Fruit fly (Drosophila melanogaster): ENCODE results near the gene CG7420.

CG7420 gene

dm6 chr2L:1509748-1510147, 7.0 kb upstream of the CG7420 start (continued):
- TF ChIP-seq Ets65A (GFP tag) (peak; percentile 88), prd (optimal IDR thresholded peaks at IDR 0.05) (no peak), prd (GFP tag; IDR thresholded peaks at IDR 0.05) (peak; percentile 76; the same call in 2 of the 3 replicates), kah (GFP tag; optimal IDR thresholded peaks at IDR 0.05) (no peak), Bgb (GFP tag; IDR thresholded peaks at IDR 0.05; ENCODE audit: partially characterized antibody) (no peak), slp2 (GFP tag; optimal IDR thresholded peaks at IDR 0.05) (no peak), chif (GFP tag; optimal IDR thresholded peaks at IDR 0.05) (peak in 1 of 2 experiments; percentile 12), CG9932 (GFP tag; IDR thresholded peaks at IDR 0.05) (no peak), CG10959 (GFP tag; IDR thresholded peaks at IDR 0.05) (peak; percentile 8; the same call in 1 of the 2 replicates)

dm6 chr2L:1504288-1504687, 1.6 kb upstream of the CG7420 start:
- TF ChIP-seq pzg (GFP tag; optimal IDR thresholded peaks at IDR 0.05) (peak; percentile 26), sens (GFP tag) (peak; percentile 65), CG14667 (GFP tag; IDR thresholded peaks at IDR 0.05) (no peak), crp (GFP tag; optimal IDR thresholded peaks at IDR 0.05) (peak in 1 of 2 experiments; percentile 51), stwl (tag; optimal IDR thresholded peaks at IDR 0.05) (peak; percentile 54), Med (GFP tag) (peak; percentile 62), CG10267 (tag; optimal IDR thresholded peaks at IDR 0.05) (peak; percentile 88), Dp (GFP tag; optimal IDR thresholded peaks at IDR 0.05) (peak; percentile 87), E2f2 (GFP tag; IDR thresholded peaks at IDR 0.05) (peak; percentile 93), CG31441 (GFP tag; IDR thresholded peaks at IDR 0.05) (no peak)

dm6 chr2L:1500312-1500711, 2.4 kb downstream of the CG7420 start, which contains the start of gene CG18131:
CG18131 (minus strand) TSS chr2L:1500608.
- TF ChIP-seq stwl (tag; optimal IDR thresholded peaks at IDR 0.05) (peak; percentile 85), Ets65A (GFP tag) (peak; percentile 10), CG11085 (GFP tag; IDR thresholded peaks at IDR 0.05) (no peak), CG6689 (GFP tag; IDR thresholded peaks at IDR 0.05) (no peak), Hey (tag; optimal IDR thresholded peaks at IDR 0.05) (no peak)

- TF ChIP-seq Dfd (GFP tag; optimal IDR thresholded peaks at IDR 0.05) (peak in 1 of 2 experiments; percentile 74), salm (tag; optimal IDR thresholded peaks at IDR 0.05) (no peak), CG11504 (tag; optimal IDR thresholded peaks at IDR 0.05) (peak; percentile 74)
These were observed 3.6 kb downstream of the CG7420 start for dm6 chr2L:1498966-1499554.

dm6 chr2L:1496943-1497342, 5.8 kb downstream of the CG7420 start, which contains the start of gene CG31661:
CG31661 (plus strand) TSS chr2L:1497243.
- no peak for TF ChIP-seq Chrac-16 (GFP tag; optimal IDR thresholded peaks at IDR 0.05)
- TF ChIP-seq stwl (tag; optimal IDR thresholded peaks at IDR 0.05): no peak
- no peak for TF ChIP-seq sima (GFP tag; optimal IDR thresholded peaks at IDR 0.05)
- TF ChIP-seq CG43689 (GFP tag; IDR thresholded peaks at IDR 0.05): no peak
- no peak for TF ChIP-seq Opbp (GFP tag; IDR thresholded peaks at IDR 0.05; ENCODE audit: partially characterized antibody)
- no peak for TF ChIP-seq CG11723 (GFP tag; optimal IDR thresholded peaks at IDR 0.05)
- TF ChIP-seq CG7839 (tag; optimal IDR thresholded peaks at IDR 0.05): no peak
- no peak for TF ChIP-seq br (optimal IDR thresholded peaks at IDR 0.05)
- TF ChIP-seq CG16813 (GFP tag; IDR thresholded peaks at IDR 0.05; ENCODE audit: partially characterized antibody): no peak
- TF ChIP-seq CG31365 (tag; optimal IDR thresholded peaks at IDR 0.05): no peak
- TF ChIP-seq CG10543 (GFP tag; optimal IDR thresholded peaks at IDR 0.05): no peak
- TF ChIP-seq row (GFP tag; IDR thresholded peaks at IDR 0.05): no peak
- TF ChIP-seq Bteb2 (GFP tag; optimal IDR thresholded peaks at IDR 0.05): no peak
- no peak for TF ChIP-seq CHES-1-like (GFP tag; optimal IDR thresholded peaks at IDR 0.05)
- no peak for TF ChIP-seq CG42726 (GFP tag; IDR thresholded peaks at IDR 0.05; ENCODE audit: partially characterized antibody)
- no peak for TF ChIP-seq dimm (GFP tag; IDR thresholded peaks at IDR 0.05)

Measured in whole organism, embryonic.